Worm (Caenorhabditis elegans): Measurements from ENCODE around the gene aakg-3.

- TF ChIP-seq nfya-1 (tag; optimal IDR thresholded peaks at IDR 0.05) (no peak), ceh-24 (tag; optimal IDR thresholded peaks at IDR 0.05) (no peak), fkh-10 (GFP tag; optimal IDR thresholded peaks at IDR 0.05) (no peak), nhr-11 (tag; optimal IDR thresholded peaks at IDR 0.05) (no peak), dmd-4 (tag; optimal IDR thresholded peaks at IDR 0.05; ENCODE audit: borderline replicate concordance) (no peak), rnt-1 (tag; optimal IDR thresholded peaks at IDR 0.05) (no peak)
Measured at ce11 chrX:2969447-2969989, 6.7 kb upstream of the aakg-3 start.
